Worm (Caenorhabditis elegans) whole organism, early embryonic: Measurements from ENCODE around the gene mig-39.

Experiments
- F13C5.2 ChIP-seq: sonication (generic microtip); optimal IDR thresholded peaks from 2 replicates; lab custom pipeline; 2017; ENCODE audit warnings: mild to moderate bottlenecking, missing genetic modification characterization, inconsistent platforms, missing compliant biosample characterization
- aly-1 ChIP-seq: sonication (generic microtip); optimal IDR thresholded peaks from 2 replicates; lab custom pipeline; 2016; ENCODE audit warnings: missing genetic modification characterization, missing compliant biosample characterization
- ama-1 ChIP-seq: fragments of 150-350 bp; optimal IDR thresholded peaks from 2 replicates; lab custom pipeline; 2014
- ets-7 ChIP-seq: sonication (generic microtip); optimal IDR thresholded peaks from 2 replicates; lab custom pipeline; 2016; ENCODE audit warnings: missing genotype, missing genetic modification characterization, missing compliant biosample characterization
- flt-1 ChIP-seq: fragments of 200-800 bp; sonication (Bioruptor generic); IDR thresholded peaks from 2 replicates; pipeline ENCODE4 v1.3.6; 2022; ENCODE audit warnings: missing genetic modification characterization, missing compliant biosample characterization
- hmbx-1 ChIP-seq: sonication (generic microtip); optimal IDR thresholded peaks from 2 replicates; lab custom pipeline; 2016; ENCODE audit warnings: mild to moderate bottlenecking, missing genetic modification characterization, missing compliant biosample characterization
- scrt-1 ChIP-seq: fragments of 200-800 bp; sonication (Bioruptor generic); IDR thresholded peaks from 2 replicates; pipeline ENCODE4 v1.3.6; 2022; ENCODE audit warnings: missing genetic modification characterization, missing compliant biosample characterization
- sea-1 ChIP-seq: fragments of 200-800 bp; sonication (Bioruptor generic); conservative IDR thresholded peaks from 2 replicates; pipeline ENCODE4 v1.3.6; 2022; ENCODE audit warnings: missing genetic modification characterization, missing compliant biosample characterization
- tbx-11 ChIP-seq: fragments of 200-800 bp; sonication (Bioruptor generic); IDR thresholded peaks from 2 replicates; pipeline ENCODE4 v1.3.6; 2022; ENCODE audit warnings: missing genetic modification characterization, missing compliant biosample characterization
- tra-4 ChIP-seq: sonication (generic microtip); optimal IDR thresholded peaks from 2 replicates; lab custom pipeline; 2017; ENCODE audit warnings: missing genetic modification characterization, missing compliant biosample characterization

- TF ChIP-seq hmbx-1 (tag; lab: Kevin White, UChicago) (no peak), flt-1 (GFP tag; lab: Robert Waterston, UW) (no peak), ama-1 (no peak), aly-1 (no peak), scrt-1 (GFP tag; lab: Robert Waterston, UW) (no peak), F13C5.2 (tag; lab: Kevin White, UChicago) (no peak), tbx-11 (GFP tag; lab: Robert Waterston, UW) (no peak), ets-7 (tag; lab: Kevin White, UChicago) (no peak), tra-4 (tag; lab: Kevin White, UChicago) (no peak), sea-1 (GFP tag; lab: Robert Waterston, UW) (no peak)
Measured at ce11 chrIII:8461410-8461809, 5.4 kb upstream of the mig-39 start.
